Worm (Caenorhabditis elegans) whole organism, late embryonic: Measurements from ENCODE around the gene nspf-2.

Experiments
- K09A11.1 ChIP-seq: sonication (generic microtip); optimal IDR thresholded peaks from 2 replicates; lab custom pipeline; 2017; ENCODE audit warnings: antibody characterized with exemption, mild to moderate bottlenecking, missing genetic modification characterization, missing compliant biosample characterization; ENCODE audit not compliant: insufficient read depth
- T23F11.4 ChIP-seq: fragments of 200-800 bp; sonication (Bioruptor generic); optimal IDR thresholded peaks from 2 replicates; lab custom pipeline; 2018; ENCODE audit warnings: mild to moderate bottlenecking, missing genetic modification characterization, missing compliant biosample characterization
- Y22D7AL.16 ChIP-seq: sonication (generic microtip); optimal IDR thresholded peaks from 2 replicates; lab custom pipeline; 2016; ENCODE audit warnings: missing genetic modification characterization, missing compliant biosample characterization
- ahr-1 ChIP-seq: sonication (generic microtip); optimal IDR thresholded peaks from 2 replicates; lab custom pipeline; 2016; ENCODE audit warnings: missing genetic modification characterization, missing compliant biosample characterization
- ama-1 ChIP-seq: fragments of 150-350 bp; optimal IDR thresholded peaks from 2 replicates; lab custom pipeline; 2014
- ceh-14 ChIP-seq: sonication (generic microtip); optimal IDR thresholded peaks from 2 replicates; lab custom pipeline; 2016; ENCODE audit warnings: missing genotype, missing genetic modification characterization, missing compliant biosample characterization
- ceh-18 ChIP-seq: sonication (generic microtip); optimal IDR thresholded peaks from 2 replicates; lab custom pipeline; 2016; ENCODE audit warnings: missing genetic modification characterization, missing compliant biosample characterization
- ceh-19 ChIP-seq: fragments of 200-800 bp; sonication (Bioruptor generic); optimal IDR thresholded peaks from 2 replicates; lab custom pipeline; 2018; ENCODE audit warnings: mild to moderate bottlenecking, missing genetic modification characterization, missing compliant biosample characterization
- ceh-2 ChIP-seq: sonication (generic microtip); optimal IDR thresholded peaks from 2 replicates; lab custom pipeline; 2016; ENCODE audit warnings: missing genotype, missing genetic modification characterization, missing compliant biosample characterization
- ceh-22 ChIP-seq: sonication (generic microtip); optimal IDR thresholded peaks from 2 replicates; lab custom pipeline; 2017; ENCODE audit warnings: missing biosample characterization, missing genetic modification characterization
- ceh-24 ChIP-seq: sonication (generic microtip); optimal IDR thresholded peaks from 2 replicates; lab custom pipeline; 2016; ENCODE audit warnings: mild to moderate bottlenecking, missing genetic modification characterization, missing compliant biosample characterization
- ceh-30 ChIP-seq: fragments of 150-350 bp; optimal IDR thresholded peaks from 2 replicates; lab custom pipeline; 2014; ENCODE audit warnings: missing biosample characterization, missing genetic modification characterization
- ceh-45 ChIP-seq: fragments of 200-800 bp; sonication (Bioruptor generic); IDR thresholded peaks from 2 replicates; pipeline ENCODE4 v1.3.6; 2022; ENCODE audit warnings: missing genetic modification reagents, missing genetic modification characterization, missing compliant biosample characterization
- che-1 ChIP-seq: sonication (generic microtip); optimal IDR thresholded peaks from 2 replicates; lab custom pipeline; 2016; ENCODE audit warnings: mild to moderate bottlenecking, missing genetic modification characterization, missing compliant biosample characterization
- dmd-4 ChIP-seq: sonication (generic microtip); optimal IDR thresholded peaks from 2 replicates; lab custom pipeline; 2016; ENCODE audit warnings: borderline replicate concordance, missing genetic modification characterization, missing compliant biosample characterization
- dve-1 ChIP-seq: sonication (generic microtip); optimal IDR thresholded peaks from 2 replicates; lab custom pipeline; 2017; ENCODE audit warnings: antibody characterized with exemption, mild to moderate bottlenecking, missing genetic modification characterization, missing compliant biosample characterization
- ets-4 ChIP-seq: sonication (generic microtip); optimal IDR thresholded peaks from 2 replicates; lab custom pipeline; 2016; ENCODE audit warnings: missing genetic modification characterization, missing compliant biosample characterization
- fax-1 ChIP-seq: sonication (generic microtip); optimal IDR thresholded peaks from 2 replicates; lab custom pipeline; 2016; ENCODE audit warnings: missing genotype, missing genetic modification characterization, missing compliant biosample characterization
- fkh-6 ChIP-seq: sonication (generic microtip); optimal IDR thresholded peaks from 2 replicates; lab custom pipeline; 2016; ENCODE audit warnings: missing genetic modification characterization, missing compliant biosample characterization
- hlh-15 ChIP-seq: sonication (generic microtip); optimal IDR thresholded peaks from 2 replicates; lab custom pipeline; 2016; ENCODE audit warnings: missing genetic modification characterization, missing compliant biosample characterization
- hlh-30 ChIP-seq: sonication (generic microtip); optimal IDR thresholded peaks from 2 replicates; lab custom pipeline; 2017; ENCODE audit warnings: antibody characterized with exemption, missing genetic modification characterization, missing compliant biosample characterization; ENCODE audit not compliant: insufficient read depth
- hlh-8 ChIP-seq: sonication (generic microtip); optimal IDR thresholded peaks from 2 replicates; lab custom pipeline; 2016; ENCODE audit warnings: missing genotype, missing genetic modification characterization, missing compliant biosample characterization
- lim-6 ChIP-seq: sonication (generic microtip); optimal IDR thresholded peaks from 2 replicates; lab custom pipeline; 2016; ENCODE audit warnings: missing genetic modification characterization, missing compliant biosample characterization
- lin-11 ChIP-seq: fragments of 200-800 bp; sonication (Bioruptor generic); optimal IDR thresholded peaks from 2 replicates; lab custom pipeline; 2018; ENCODE audit warnings: mild to moderate bottlenecking, missing genetic modification characterization, missing compliant biosample characterization
- madf-2 ChIP-seq: sonication (generic microtip); optimal IDR thresholded peaks from 2 replicates; lab custom pipeline; 2017; ENCODE audit warnings: missing genetic modification characterization, missing compliant biosample characterization
- mec-3 ChIP-seq: sonication (generic microtip); optimal IDR thresholded peaks from 2 replicates; lab custom pipeline; 2016; ENCODE audit warnings: borderline replicate concordance, missing genetic modification characterization, missing compliant biosample characterization
- nfya-1 ChIP-seq: sonication (generic microtip); optimal IDR thresholded peaks from 2 replicates; lab custom pipeline; 2017; ENCODE audit warnings: missing genetic modification characterization, mild to moderate bottlenecking, missing compliant biosample characterization, antibody characterized with exemption, moderate library complexity
- nhr-11 ChIP-seq: fragments of 150-350 bp; optimal IDR thresholded peaks from 2 replicates; lab custom pipeline; 2014; ENCODE audit warnings: missing biosample characterization, missing genetic modification characterization
- odd-2 ChIP-seq: sonication (generic microtip); optimal IDR thresholded peaks from 2 replicates; lab custom pipeline; 2017; ENCODE audit warnings: antibody characterized with exemption, mild to moderate bottlenecking, missing genetic modification characterization, missing compliant biosample characterization
- pax-1 ChIP-seq: fragments of 150-350 bp; optimal IDR thresholded peaks from 2 replicates; lab custom pipeline; 2014; ENCODE audit warnings: missing biosample characterization, missing genetic modification characterization
- pha-2 ChIP-seq: sonication (generic microtip); optimal IDR thresholded peaks from 2 replicates; lab custom pipeline; 2017; ENCODE audit warnings: mild to moderate bottlenecking, missing genetic modification characterization, missing compliant biosample characterization
- sdc-2 ChIP-seq: sonication (generic microtip); optimal IDR thresholded peaks from 2 replicates; lab custom pipeline; 2016; ENCODE audit warnings: missing genotype, missing genetic modification characterization, missing compliant biosample characterization
- syd-9 ChIP-seq: sonication (generic microtip); optimal IDR thresholded peaks from 2 replicates; lab custom pipeline; 2016; ENCODE audit warnings: mild to moderate bottlenecking, missing genetic modification characterization, moderate library complexity, missing compliant biosample characterization
- tbx-2 ChIP-seq: sonication (generic microtip); optimal IDR thresholded peaks from 2 replicates; lab custom pipeline; 2016; ENCODE audit warnings: missing genetic modification characterization, missing compliant biosample characterization
- ttx-3 ChIP-seq: sonication (generic microtip); optimal IDR thresholded peaks from 2 replicates; lab custom pipeline; 2016; ENCODE audit warnings: missing genetic modification reagents, missing genetic modification characterization, missing compliant biosample characterization
- unc-3 ChIP-seq, 2 experiments: fragments of 200-800 bp in 1 of 2; sonication (Bioruptor generic) in 1 of 2; sonication (generic microtip) in 1 of 2; conservative IDR thresholded peaks in 1 of 2; optimal IDR thresholded peaks in 1 of 2; 2 replicates each; pipeline versions ENCODE4 v1.3.6 to Lab custom; 2016 to 2022; ENCODE audit warnings: missing compliant biosample characterization in 2 of 2, missing genetic modification characterization in 2 of 2, missing genetic modification reagents in 1 of 2
- unc-42 ChIP-seq: sonication (generic microtip); optimal IDR thresholded peaks from 2 replicates; lab custom pipeline; 2016; ENCODE audit warnings: missing genotype, missing genetic modification characterization, missing compliant biosample characterization
- unc-55 ChIP-seq: sonication (generic microtip); optimal IDR thresholded peaks from 2 replicates; lab custom pipeline; 2017; ENCODE audit warnings: missing biosample characterization, missing genetic modification reagents, missing genetic modification characterization

nspf-2 gene

ce11 chrII:2707872-2708271, 19.2 kb downstream of the nspf-2 start, which contains the start of gene Y47G7B.2:
Gene Y47G7B.2 (minus strand): TSS chrII:2708014.
- no peak for TF ChIP-seq dve-1 (tag; lab: Kevin White, UChicago)
- TF ChIP-seq ceh-18 (tag; lab: Kevin White, UChicago): no peak
- TF ChIP-seq hlh-30 (tag; lab: Kevin White, UChicago): no peak
- TF ChIP-seq ceh-45 (GFP tag; lab: Robert Waterston, UW): no peak
- no peak for TF ChIP-seq ama-1 (lab: Kevin White, UChicago)
- TF ChIP-seq nhr-11 (tag; lab: Kevin White, UChicago): no peak
- no peak for TF ChIP-seq mec-3
- TF ChIP-seq dmd-4 (tag; lab: Kevin White, UChicago): no peak
- TF ChIP-seq ceh-2 (tag; lab: Kevin White, UChicago): no peak
- TF ChIP-seq pha-2 (tag; lab: Kevin White, UChicago): no peak
- no peak for TF ChIP-seq ceh-14 (tag; lab: Kevin White, UChicago)
- TF ChIP-seq T23F11.4 (GFP tag; lab: Kevin White, UChicago): no peak
- no peak for TF ChIP-seq unc-3 (GFP tag; conservative IDR thresholded peaks at IDR 0.05; lab: Robert Waterston, UW)
- no peak for TF ChIP-seq unc-3 (tag; optimal IDR thresholded peaks at IDR 0.05; lab: Kevin White, UChicago)
- no peak for TF ChIP-seq nfya-1 (tag; lab: Kevin White, UChicago)
- TF ChIP-seq ceh-22 (tag; lab: Kevin White, UChicago): no peak
- TF ChIP-seq, all 69 proteins: peak for 0

ce11 chrII:2709942-2710341, 21.2 kb downstream of the nspf-2 start, which contains the start of gene T05A8.1:
Gene T05A8.1 (minus strand): TSS chrII:2710042.
- TF ChIP-seq lin-11 (tag; lab: Kevin White, UChicago) (no peak), sdc-2 (tag; lab: Kevin White, UChicago) (no peak), ttx-3 (tag; lab: Kevin White, UChicago) (no peak), syd-9 (tag; lab: Kevin White, UChicago) (no peak)

ce11 chrII:2710919-2711318, 22.2 kb downstream of the nspf-2 start, which contains the start of gene T05A8.2:
Gene T05A8.2 (minus strand): TSS chrII:2711019.
- TF ChIP-seq fkh-6 (tag; lab: Kevin White, UChicago) (no peak), hlh-15 (tag; lab: Kevin White, UChicago) (no peak), madf-2 (tag; lab: Kevin White, UChicago) (no peak), ceh-24 (tag; lab: Kevin White, UChicago) (no peak), fax-1 (tag; lab: Kevin White, UChicago) (no peak)
- TF ChIP-seq, all 69 proteins: peak for 0

ce11 chrII:2717335-2717734, 28.6 kb downstream of the nspf-2 start, which contains the start of gene T05A8.3:
Gene T05A8.3 (minus strand): TSS chrII:2717435.
- TF ChIP-seq ahr-1 (tag; lab: Kevin White, UChicago) (no peak), che-1 (tag; lab: Kevin White, UChicago) (no peak), ama-1 (lab: Kevin White, UChicago) (no peak), pha-2 (tag; lab: Kevin White, UChicago) (no peak), unc-42 (tag; lab: Kevin White, UChicago) (no peak), pax-1 (tag; lab: Kevin White, UChicago) (no peak), hlh-8 (tag; lab: Kevin White, UChicago) (no peak), ceh-19 (GFP tag; lab: Kevin White, UChicago) (no peak), ets-4 (no peak), ceh-30 (tag; lab: Kevin White, UChicago) (no peak), Y22D7AL.16 (no peak)

ce11 chrII:2719212-2719611, 30.5 kb downstream of the nspf-2 start:
- TF ChIP-seq lim-6 (tag; lab: Kevin White, UChicago): no peak
- no peak for TF ChIP-seq unc-55 (GFP tag; lab: Kevin White, UChicago)
- TF ChIP-seq odd-2 (tag; lab: Kevin White, UChicago): no peak
- no peak for TF ChIP-seq K09A11.1 (tag; lab: Kevin White, UChicago)
- TF ChIP-seq tbx-2 (tag; lab: Kevin White, UChicago): no peak
